Worm (Caenorhabditis elegans) whole organism, young adult: ENCODE measurements around the gene best-12.
A peak's percentile ranks its signal among the peaks of the same experiment; 100 is the strongest.

ENCODE experiments used
- F49E8.2 ChIP-seq: sonication (generic microtip); optimal IDR thresholded peaks from 3 replicates; lab custom pipeline; 2017; ENCODE audit warnings: missing genetic modification characterization, mild to moderate bottlenecking, missing compliant biosample characterization, antibody characterized with exemption, moderate library complexity; ENCODE audit not compliant: insufficient read depth
- F55B11.4 ChIP-seq: sonication (generic microtip); optimal IDR thresholded peaks from 2 replicates; lab custom pipeline; 2016; ENCODE audit warnings: missing compliant biosample characterization, missing genetic modification characterization, borderline replicate concordance; ENCODE audit not compliant: insufficient read depth
- F57C9.4 ChIP-seq: sonication (generic microtip); optimal IDR thresholded peaks from 2 replicates; lab custom pipeline; 2017; ENCODE audit warnings: mild to moderate bottlenecking, missing genetic modification characterization, missing compliant biosample characterization
- T07F8.4 ChIP-seq: sonication (generic microtip); optimal IDR thresholded peaks from 2 replicates; lab custom pipeline; 2016; ENCODE audit warnings: mild to moderate bottlenecking, missing genetic modification characterization, moderate library complexity, missing compliant biosample characterization
- attf-6 ChIP-seq: fragments of 200-800 bp; sonication (Bioruptor generic); IDR thresholded peaks from 2 replicates; pipeline ENCODE4 v1.3.6; 2022; ENCODE audit warnings: missing genetic modification reagents, missing genetic modification characterization, missing compliant biosample characterization
- bed-1 ChIP-seq: fragments of 200-800 bp; sonication (Bioruptor generic); IDR thresholded peaks from 2 replicates; pipeline ENCODE4 v1.3.6; 2022; ENCODE audit warnings: missing genetic modification reagents, missing genetic modification characterization, missing compliant biosample characterization
- bed-2 ChIP-seq: fragments of 200-800 bp; sonication (Bioruptor generic); IDR thresholded peaks from 2 replicates; pipeline ENCODE4 v1.3.6; 2022; ENCODE audit warnings: missing genetic modification reagents, missing genetic modification characterization, missing compliant biosample characterization
- ceh-58 ChIP-seq: fragments of 200-800 bp; sonication (Bioruptor generic); IDR thresholded peaks from 2 replicates; pipeline ENCODE4 v1.3.6; 2022; ENCODE audit warnings: missing genetic modification characterization, missing compliant biosample characterization
- ets-4 ChIP-seq: fragments of 200-800 bp; sonication (Bioruptor generic); optimal IDR thresholded peaks from 2 replicates; lab custom pipeline; 2018; ENCODE audit warnings: mild to moderate bottlenecking, missing genetic modification characterization, missing compliant biosample characterization
- hlh-26 ChIP-seq: fragments of 200-800 bp; sonication (Bioruptor generic); conservative IDR thresholded peaks from 2 replicates; pipeline ENCODE4 v1.3.6; 2022; ENCODE audit warnings: missing genetic modification reagents, missing genetic modification characterization, missing compliant biosample characterization
- hrde-1 ChIP-seq: sonication (generic microtip); optimal IDR thresholded peaks from 2 replicates; lab custom pipeline; 2016; ENCODE audit warnings: missing genetic modification characterization, mild to moderate bottlenecking, missing compliant biosample characterization, moderate library complexity, missing genotype, missing genetic modification reagents, borderline replicate concordance
- let-607 ChIP-seq, 2 experiments: fragments of 200-800 bp in 1 of 2; sonication (Bioruptor generic) in 1 of 2; sonication (generic microtip) in 1 of 2; optimal IDR thresholded peaks; 2 replicates each; lab custom pipeline; 2016 to 2018; ENCODE audit warnings: mild to moderate bottlenecking in 2 of 2, missing compliant biosample characterization in 2 of 2, missing genetic modification characterization in 2 of 2, moderate library complexity in 2 of 2, missing genotype in 1 of 2
- nfya-2 ChIP-seq: fragments of 200-800 bp; sonication (Bioruptor generic); IDR thresholded peaks from 2 replicates; pipeline ENCODE4 v1.3.6; 2022; ENCODE audit warnings: missing genetic modification reagents, missing genetic modification characterization, missing compliant biosample characterization
- nhr-80 ChIP-seq: sonication (generic microtip); optimal IDR thresholded peaks from 2 replicates; lab custom pipeline; 2016; ENCODE audit warnings: missing genetic modification characterization, missing compliant biosample characterization
- snpc-1.1 ChIP-seq: sonication (generic microtip); optimal IDR thresholded peaks from 2 replicates; lab custom pipeline; 2017; ENCODE audit warnings: missing genetic modification characterization, mild to moderate bottlenecking, missing compliant biosample characterization, antibody characterized with exemption, moderate library complexity, missing genotype, missing genetic modification reagents; ENCODE audit not compliant: insufficient read depth
- zim-3 ChIP-seq: sonication (generic microtip); optimal IDR thresholded peaks from 2 replicates; lab custom pipeline; 2017; ENCODE audit warnings: mild to moderate bottlenecking, missing genetic modification characterization, moderate library complexity, missing compliant biosample characterization

Gene best-12

DNA sequence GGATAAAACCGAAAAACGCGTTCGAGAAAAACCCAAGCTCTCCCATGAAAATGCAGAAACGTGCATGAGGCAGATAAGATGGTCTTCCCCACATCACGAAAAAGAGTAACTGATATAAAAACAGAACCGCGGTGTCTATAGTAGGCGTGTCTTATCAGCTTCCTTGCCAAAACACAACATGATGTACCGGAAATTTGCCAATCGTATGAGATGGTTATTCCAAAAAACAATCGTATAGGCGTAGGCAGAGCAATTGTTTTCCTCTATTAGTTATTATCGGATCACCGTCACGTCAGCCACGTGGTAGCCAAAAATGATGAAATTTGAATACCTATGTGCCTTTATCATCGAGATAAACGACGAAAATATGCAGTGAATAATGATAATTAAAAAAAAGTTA lies 50.2 kb downstream of the best-12 start, which contains the start of gene str-7:
TSS of gene str-7 (minus strand) at position 101 of the 400 bp plus-strand sequence.
- TF ChIP-seq ets-4 (GFP tag; lab: Kevin White, UChicago) (no peak), attf-6 (GFP tag; lab: Robert Waterston, UW) (no peak), F55B11.4 (tag; lab: Kevin White, UChicago) (no peak), nhr-80 (tag; lab: Kevin White, UChicago) (no peak), snpc-1.1 (tag; lab: Kevin White, UChicago) (no peak), F49E8.2 (no peak), F57C9.4 (tag; lab: Kevin White, UChicago) (no peak), bed-1 (no peak), zim-3 (tag; lab: Kevin White, UChicago) (no peak), T07F8.4 (no peak), nfya-2 (GFP tag; lab: Robert Waterston, UW) (no peak), hlh-26 (GFP tag; lab: Robert Waterston, UW) (no peak), let-607 (tag; optimal IDR thresholded peaks at IDR 0.05; lab: Kevin White, UChicago) (no peak), ceh-58 (GFP tag; lab: Robert Waterston, UW) (no peak), hrde-1 (tag; lab: Kevin White, UChicago) (no peak)

- no peak for TF ChIP-seq bed-2
- TF ChIP-seq nhr-80 (tag; lab: Kevin White, UChicago) = peak; percentile 68
Observed at ce11 chrV:16100103-16100730, 50.9 kb downstream of the best-12 start, which contains the start of gene cth-1. Gene cth-1 (plus strand): TSS chrV:16100680.
